Fruit fly (Drosophila melanogaster): ENCODE measurements around the gene Fur1.

Fur1 gene

dm6 chr3R:25459200-25459809 is 13.6 kb downstream of the Fur1 start (continued):
- TF ChIP-seq Aef1 (GFP tag; IDR thresholded peaks at IDR 0.05) = no peak
- TF ChIP-seq ind (GFP tag; optimal IDR thresholded peaks at IDR 0.05) = no peak
- TF ChIP-seq CG31388 (GFP tag; optimal IDR thresholded peaks at IDR 0.05) = no peak
- no peak for TF ChIP-seq CHES-1-like (GFP tag; optimal IDR thresholded peaks at IDR 0.05)
- TF ChIP-seq gsb (GFP tag; IDR thresholded peaks at IDR 0.05) = no peak
- no peak for TF ChIP-seq Camta (GFP tag; optimal IDR thresholded peaks at IDR 0.05)
- TF ChIP-seq CG10654 (GFP tag; optimal IDR thresholded peaks at IDR 0.05) = no peak
- TF ChIP-seq CG10147 (GFP tag; optimal IDR thresholded peaks at IDR 0.05) = no peak
- TF ChIP-seq CG30403 (GFP tag; optimal IDR thresholded peaks at IDR 0.05) = peak; percentile 21
- no peak for TF ChIP-seq Asciz (GFP tag; optimal IDR thresholded peaks at IDR 0.05)
- TF ChIP-seq CG7786 (GFP tag; optimal IDR thresholded peaks at IDR 0.05) = no peak
- no peak for TF ChIP-seq luna (GFP tag; optimal IDR thresholded peaks at IDR 0.05)
- TF ChIP-seq sens (GFP tag) = peak; percentile 80
- no peak for TF ChIP-seq tna (GFP tag; IDR thresholded peaks at IDR 0.05; ENCODE audit: partially characterized antibody)
- no peak for TF ChIP-seq aop (GFP tag; IDR thresholded peaks at IDR 0.05)
- TF ChIP-seq CG16813 (GFP tag; IDR thresholded peaks at IDR 0.05; ENCODE audit: partially characterized antibody) = no peak
- no peak for TF ChIP-seq HHEX (GFP tag; optimal IDR thresholded peaks at IDR 0.05)
- no peak for TF ChIP-seq CG6654 (GFP tag; optimal IDR thresholded peaks at IDR 0.05)
- TF ChIP-seq CG13775 (GFP tag; optimal IDR thresholded peaks at IDR 0.05) = no peak
- TF ChIP-seq CG8388 (GFP tag; optimal IDR thresholded peaks at IDR 0.05) = peak; percentile 19
- TF ChIP-seq Sox102F (GFP tag; optimal IDR thresholded peaks at IDR 0.05) = peak; percentile 46
- TF ChIP-seq org-1 (GFP tag; optimal IDR thresholded peaks at IDR 0.05) = no peak
- TF ChIP-seq CG4404 (GFP tag; IDR thresholded peaks at IDR 0.05) = no peak
- TF ChIP-seq zfh2 (GFP tag; optimal IDR thresholded peaks at IDR 0.05) = no peak
- no peak for TF ChIP-seq Hsf (GFP tag; optimal IDR thresholded peaks at IDR 0.05)
- TF ChIP-seq HLH54F (GFP tag; optimal IDR thresholded peaks at IDR 0.05) = no peak
- no peak for TF ChIP-seq CG1529 (GFP tag; optimal IDR thresholded peaks at IDR 0.05)
- no peak for TF ChIP-seq CG3065 (GFP tag; optimal IDR thresholded peaks at IDR 0.05)
- peak; percentile 39 for TF ChIP-seq dmrt11E (tag; optimal IDR thresholded peaks at IDR 0.05)
- TF ChIP-seq Jarid2 (GFP tag; optimal IDR thresholded peaks at IDR 0.05) = no peak
- TF ChIP-seq vfl (GFP tag; optimal IDR thresholded peaks at IDR 0.05) = no peak
- no peak for TF ChIP-seq wdn (GFP tag; IDR thresholded peaks at IDR 0.05)
- TF ChIP-seq CG6689 (GFP tag; IDR thresholded peaks at IDR 0.05) = peak; percentile 24; the same call in 1 of the 2 replicates
- no peak for TF ChIP-seq slbo (GFP tag; IDR thresholded peaks at IDR 0.05)
- TF ChIP-seq CG17829 (tag; optimal IDR thresholded peaks at IDR 0.05) = peak; percentile 27
- TF ChIP-seq YL-1 (GFP tag; optimal IDR thresholded peaks at IDR 0.05) = no peak
- peak; percentile 20 for TF ChIP-seq CG4424 (GFP tag; optimal IDR thresholded peaks at IDR 0.05)
- TF ChIP-seq B-H2 (GFP tag; optimal IDR thresholded peaks at IDR 0.05) = no peak
- TF ChIP-seq CG33557 (GFP tag; optimal IDR thresholded peaks at IDR 0.05) = no peak
- peak; percentile 10 for TF ChIP-seq Oli (tag; optimal IDR thresholded peaks at IDR 0.05)
- peak; percentile 15 for TF ChIP-seq az2 (GFP tag; optimal IDR thresholded peaks at IDR 0.05)
- no peak for TF ChIP-seq CG11093 (GFP tag; IDR thresholded peaks at IDR 0.05)
- TF ChIP-seq Dfd (GFP tag; optimal IDR thresholded peaks at IDR 0.05) = no peak
- no peak for TF ChIP-seq pros (GFP tag; optimal IDR thresholded peaks at IDR 0.05)
- no peak for TF ChIP-seq CG7357 (GFP tag; IDR thresholded peaks at IDR 0.05)
- no peak for TF ChIP-seq Xbp1 (GFP tag; optimal IDR thresholded peaks at IDR 0.05)
- TF ChIP-seq CG1603 (tag; optimal IDR thresholded peaks at IDR 0.05) = no peak
- TF ChIP-seq sr (GFP tag; IDR thresholded peaks at IDR 0.05) = no peak
- no peak for TF ChIP-seq CG32532 (GFP tag; IDR thresholded peaks at IDR 0.05)
- TF ChIP-seq CG31224 (GFP tag; IDR thresholded peaks at IDR 0.05) = no peak
- TF ChIP-seq CG14710 (tag; optimal IDR thresholded peaks at IDR 0.05) = peak; percentile 11
- TF ChIP-seq lbe (GFP tag; optimal IDR thresholded peaks at IDR 0.05) = no peak
